Fruit fly (Drosophila melanogaster): ENCODE measurements around the gene Pcp.

DNA sequence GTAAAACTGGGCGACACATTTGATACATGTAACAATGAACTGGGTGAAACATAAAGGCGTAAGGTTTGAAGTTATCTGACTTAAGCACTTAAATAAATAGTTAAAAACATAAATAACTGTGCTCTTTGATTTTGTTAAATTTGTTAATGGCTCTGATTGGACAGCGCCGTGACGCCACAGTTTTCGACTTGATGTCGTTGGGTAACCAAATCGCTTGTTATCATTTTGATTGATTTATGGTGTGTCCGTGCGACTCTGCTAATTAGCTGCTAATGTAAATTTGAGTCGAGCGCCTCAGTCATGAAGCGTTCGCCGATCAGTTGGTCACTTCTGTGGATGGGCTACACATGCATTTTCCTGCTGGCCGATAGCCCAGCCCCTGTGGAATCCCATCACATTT, 46.2 kb downstream of the Pcp start, which contains the start of gene Ugt307A1:
- TF ChIP-seq p53 (GFP tag; optimal IDR thresholded peaks at IDR 0.05) (no peak), ATbp (GFP tag; optimal IDR thresholded peaks at IDR 0.05) (no peak), tna (GFP tag; IDR thresholded peaks at IDR 0.05; ENCODE audit: partially characterized antibody) (no peak), HmgZ (tag; optimal IDR thresholded peaks at IDR 0.05) (no peak), Bdp1 (GFP tag; optimal IDR thresholded peaks at IDR 0.05) (no peak), ERR (GFP tag; optimal IDR thresholded peaks at IDR 0.05) (no peak), Opbp (GFP tag; IDR thresholded peaks at IDR 0.05; ENCODE audit: partially characterized antibody) (no peak), eyg (GFP tag; optimal IDR thresholded peaks at IDR 0.05) (no peak), CG30431 (GFP tag; optimal IDR thresholded peaks at IDR 0.05) (no peak), fd3F (GFP tag; optimal IDR thresholded peaks at IDR 0.05) (no peak), CG16779 (GFP tag; IDR thresholded peaks at IDR 0.05) (no peak), br (optimal IDR thresholded peaks at IDR 0.05) (no peak), corto (GFP tag; optimal IDR thresholded peaks at IDR 0.05) (no peak)
